Fruit fly (Drosophila melanogaster) whole organism, embryonic: ENCODE data around the gene Cdc42.

ENCODE experiments used
- B-H2 ChIP-seq: fragments of 200-800 bp; sonication (Bioruptor generic); optimal IDR thresholded peaks from 2 replicates; lab custom pipeline; 2018; ENCODE audit warnings: missing biosample characterization, mild to moderate bottlenecking, missing genetic modification characterization
- CG13287 ChIP-seq: fragments of 200-800 bp; sonication (Bioruptor generic); IDR thresholded peaks from 2 replicates; pipeline ENCODE4 v1.3.6; 2022; ENCODE audit warnings: missing biosample characterization, missing genetic modification characterization; ENCODE audit not compliant: partially characterized antibody
- CG15073 ChIP-seq: fragments of 200-800 bp; sonication (Bioruptor generic); optimal IDR thresholded peaks from 2 replicates; lab custom pipeline; 2016; ENCODE audit warnings: missing biosample characterization, missing genetic modification characterization
- CG15601 ChIP-seq: fragments of 200-800 bp; sonication (Bioruptor generic); optimal IDR thresholded peaks from 3 replicates; lab custom pipeline; 2019; ENCODE audit warnings: missing biosample characterization, mild to moderate bottlenecking, missing genetic modification characterization, moderate library complexity
- CG1602 ChIP-seq: fragments of 200-800 bp; sonication (Bioruptor generic); optimal IDR thresholded peaks from 3 replicates; lab custom pipeline; 2016; ENCODE audit warnings: missing biosample characterization, missing genetic modification characterization
- CG17186 ChIP-seq: fragments of 200-800 bp; sonication (Bioruptor generic); optimal IDR thresholded peaks from 3 replicates; lab custom pipeline; 2017; ENCODE audit warnings: missing biosample characterization, missing genetic modification reagents, missing genetic modification characterization
- CG17385 ChIP-seq: fragments of 200-800 bp; sonication (Bioruptor generic); optimal IDR thresholded peaks from 3 replicates; lab custom pipeline; 2018; ENCODE audit warnings: missing biosample characterization, mild to moderate bottlenecking, missing genetic modification characterization
- CG17802 ChIP-seq: fragments of 200-800 bp; sonication (Bioruptor generic); optimal IDR thresholded peaks from 2 replicates; lab custom pipeline; 2018; ENCODE audit warnings: missing biosample characterization, mild to moderate bottlenecking, missing genetic modification characterization, moderate library complexity
- CG2129 ChIP-seq: fragments of 200-800 bp; sonication (Bioruptor generic); IDR thresholded peaks from 2 replicates; pipeline ENCODE4 v1.3.6; 2022; ENCODE audit warnings: missing biosample characterization, missing genetic modification characterization; ENCODE audit not compliant: partially characterized antibody
- CG33213 ChIP-seq: fragments of 200-800 bp; sonication (Bioruptor generic); optimal IDR thresholded peaks from 3 replicates; lab custom pipeline; 2016; ENCODE audit warnings: missing biosample characterization, missing genetic modification characterization
- CG34422 ChIP-seq: fragments of 200-800 bp; sonication (Bioruptor generic); IDR thresholded peaks from 3 replicates; pipeline ENCODE4 v1.3.6; 2022; ENCODE audit warnings: missing biosample characterization, missing genetic modification characterization
- CG6175 ChIP-seq: fragments of 200-800 bp; sonication (Bioruptor generic); IDR thresholded peaks from 3 replicates; pipeline ENCODE4 v1.3.6; 2022; ENCODE audit warnings: missing biosample characterization, missing genetic modification characterization
- CG7839 ChIP-seq: fragments of 200-800 bp; sonication (Bioruptor generic); optimal IDR thresholded peaks from 3 replicates; lab custom pipeline; 2018; ENCODE audit warnings: missing biosample characterization, mild to moderate bottlenecking, missing genetic modification characterization, moderate library complexity
- CG8281 ChIP-seq: fragments of 200-800 bp; sonication (Bioruptor generic); optimal IDR thresholded peaks from 2 replicates; lab custom pipeline; 2018; ENCODE audit warnings: missing biosample characterization, mild to moderate bottlenecking, missing genetic modification characterization, moderate library complexity
- CG8478 ChIP-seq: fragments of >200 bp; optimal IDR thresholded peaks from 2 replicates; lab custom pipeline; 2018
- CG9932 ChIP-seq: fragments of 200-800 bp; sonication (Bioruptor generic); IDR thresholded peaks from 2 replicates; pipeline ENCODE4 v1.3.6; 2022; ENCODE audit warnings: missing biosample characterization, missing genetic modification characterization
- CkIIα-i1 ChIP-seq: fragments of 200-800 bp; sonication (Bioruptor generic); IDR thresholded peaks from 2 replicates; pipeline ENCODE4 v1.3.6; 2022; ENCODE audit warnings: missing biosample characterization, missing genetic modification characterization
- Dbx ChIP-seq: fragments of 200-800 bp; sonication (Bioruptor generic); IDR thresholded peaks from 3 replicates; pipeline ENCODE4 v1.3.6; 2022; ENCODE audit warnings: missing biosample characterization, missing genetic modification characterization
- Dip2 ChIP-seq: fragments of 200-800 bp; sonication (Bioruptor generic); IDR thresholded peaks from 2 replicates; pipeline ENCODE4 v1.3.6; 2022; ENCODE audit warnings: missing biosample characterization, missing genetic modification characterization
- Ets65A ChIP-seq: fragments of 200-800 bp; sonication (Bioruptor generic); peaks from one replicate; lab custom pipeline; 2016; ENCODE audit warnings: missing biosample characterization, missing genetic modification characterization
- Fer1 ChIP-seq: fragments of 200-800 bp; sonication (Bioruptor generic); optimal IDR thresholded peaks from 2 replicates; lab custom pipeline; 2017; ENCODE audit warnings: missing biosample characterization, mild to moderate bottlenecking, missing genetic modification characterization
- Gug ChIP-seq: fragments of 200-800 bp; sonication (Bioruptor generic); IDR thresholded peaks from 4 replicates; pipeline ENCODE4 v1.3.6; 2022; ENCODE audit warnings: missing biosample characterization, missing genetic modification characterization
- HmgZ ChIP-seq: fragments of 200-800 bp; sonication (Bioruptor generic); optimal IDR thresholded peaks from 2 replicates; lab custom pipeline; 2018; ENCODE audit warnings: missing biosample characterization, mild to moderate bottlenecking, missing genetic modification characterization
- Hr39 ChIP-seq: fragments of >200 bp; optimal IDR thresholded peaks from 2 replicates; lab custom pipeline; 2017
- Hsf ChIP-seq: fragments of 200-800 bp; sonication (Bioruptor generic); optimal IDR thresholded peaks from 3 replicates; lab custom pipeline; 2016; ENCODE audit warnings: missing biosample characterization, missing genetic modification characterization
- Optix ChIP-seq: fragments of 200-800 bp; sonication (Bioruptor generic); IDR thresholded peaks from 3 replicates; pipeline ENCODE4 v1.3.6; 2022; ENCODE audit warnings: missing biosample characterization, missing genetic modification characterization
- Stat92E ChIP-seq, 3 experiments: fragments of >200 bp in 2 of 3; fragments of 200-800 bp in 1 of 3; sonication (Bioruptor generic) in 1 of 3; optimal IDR thresholded peaks; 2 replicates each; lab custom pipeline; 2017 to 2019; ENCODE audit warnings: missing biosample characterization in 3 of 3, missing genetic modification characterization in 3 of 3, mild to moderate bottlenecking in 1 of 3, moderate library complexity in 1 of 3
- Taf1 ChIP-seq: fragments of 200-800 bp; sonication (Bioruptor generic); IDR thresholded peaks from 2 replicates; pipeline ENCODE4 v1.3.6; 2022; ENCODE audit warnings: missing biosample characterization, missing genetic modification characterization
- Tbp ChIP-seq: fragments of >200 bp; optimal IDR thresholded peaks from 2 replicates; lab custom pipeline; 2018; ENCODE audit warnings: missing biosample characterization, missing genetic modification characterization
- Trl ChIP-seq, 3 experiments: fragments of >200 bp in 2 of 3; fragments of 200-800 bp in 1 of 3; sonication (Bioruptor generic) in 1 of 3; optimal IDR thresholded peaks; 2 replicates in 1 of 3; 3 replicates in 2 of 3; lab custom pipeline; 2016 to 2017; ENCODE audit warnings: missing biosample characterization in 1 of 3, missing genetic modification characterization in 1 of 3
- ara ChIP-seq: fragments of 200-800 bp; sonication (Bioruptor generic); IDR thresholded peaks from 2 replicates; pipeline ENCODE4 v1.3.6; 2022; ENCODE audit warnings: missing biosample characterization, missing genetic modification characterization
- corto ChIP-seq: fragments of 200-800 bp; sonication (Bioruptor generic); optimal IDR thresholded peaks from 2 replicates; lab custom pipeline; 2016; ENCODE audit warnings: missing biosample characterization, mild to moderate bottlenecking, missing genetic modification characterization, moderate library complexity
- disco-r ChIP-seq: fragments of 200-800 bp; sonication (Bioruptor generic); optimal IDR thresholded peaks from 2 replicates; lab custom pipeline; 2016; ENCODE audit warnings: missing biosample characterization, missing genetic modification characterization
- ems ChIP-seq: fragments of 200-800 bp; sonication (Bioruptor generic); optimal IDR thresholded peaks from 3 replicates; lab custom pipeline; 2016; ENCODE audit warnings: missing biosample characterization, missing genetic modification characterization
- en ChIP-seq: fragments of 200-800 bp; sonication (Bioruptor generic); optimal IDR thresholded peaks from 2 replicates; lab custom pipeline; 2016; ENCODE audit warnings: missing biosample characterization, missing genetic modification characterization
- fd102C ChIP-seq: fragments of 200-800 bp; sonication (Bioruptor generic); optimal IDR thresholded peaks from 2 replicates; lab custom pipeline; 2018; ENCODE audit warnings: missing biosample characterization, mild to moderate bottlenecking, missing genetic modification characterization, moderate library complexity
- fd96Cb ChIP-seq: fragments of 200-800 bp; sonication (Bioruptor generic); optimal IDR thresholded peaks from 2 replicates; lab custom pipeline; 2018; ENCODE audit warnings: missing biosample characterization, mild to moderate bottlenecking, missing genetic modification characterization, moderate library complexity
- grn ChIP-seq: fragments of 200-800 bp; sonication (Bioruptor generic); optimal IDR thresholded peaks from 3 replicates; lab custom pipeline; 2017; ENCODE audit warnings: missing biosample characterization, missing genetic modification characterization
- gro ChIP-seq: fragments of 200-800 bp; sonication (Bioruptor generic); optimal IDR thresholded peaks from 2 replicates; lab custom pipeline; 2016; ENCODE audit warnings: missing biosample characterization, missing genetic modification characterization
- jing ChIP-seq: fragments of 200-800 bp; sonication (Bioruptor generic); optimal IDR thresholded peaks from 2 replicates; lab custom pipeline; 2018; ENCODE audit warnings: missing biosample characterization, mild to moderate bottlenecking, missing genetic modification characterization
- lov ChIP-seq, 2 experiments: fragments of 200-800 bp in 1 of 2; fragments of >200 bp in 1 of 2; sonication (Bioruptor generic) in 1 of 2; IDR thresholded peaks in 1 of 2; optimal IDR thresholded peaks in 1 of 2; 2 replicates in 1 of 2; 3 replicates in 1 of 2; pipeline versions ENCODE4 v1.3.6 to Lab custom; 2017 to 2022; ENCODE audit warnings: missing biosample characterization in 1 of 2, missing genetic modification characterization in 1 of 2
- pnt ChIP-seq: fragments of 200-800 bp; sonication (Bioruptor generic); optimal IDR thresholded peaks from 3 replicates; lab custom pipeline; 2016; ENCODE audit warnings: missing biosample characterization, missing genetic modification characterization
- salm ChIP-seq: fragments of 200-800 bp; sonication (Bioruptor generic); optimal IDR thresholded peaks from 2 replicates; lab custom pipeline; 2018; ENCODE audit warnings: missing biosample characterization, mild to moderate bottlenecking, missing genetic modification characterization
- sens ChIP-seq: fragments of 200-800 bp; sonication (Bioruptor generic); peaks from one replicate; lab custom pipeline; 2016; ENCODE audit warnings: missing biosample characterization, missing genetic modification characterization
- seq ChIP-seq: fragments of 200-800 bp; sonication (Bioruptor generic); IDR thresholded peaks from 2 replicates; pipeline ENCODE4 v1.3.6; 2022; ENCODE audit warnings: missing biosample characterization, missing genetic modification characterization
- tap ChIP-seq: fragments of 200-800 bp; optimal IDR thresholded peaks from 3 replicates; lab custom pipeline; 2019; ENCODE audit warnings: missing biosample characterization, mild to moderate bottlenecking, missing genetic modification characterization, moderate library complexity
- trh ChIP-seq: fragments of 200-800 bp; sonication (Bioruptor generic); optimal IDR thresholded peaks from 2 replicates; lab custom pipeline; 2016; ENCODE audit warnings: missing biosample characterization, missing genetic modification characterization
- vnd ChIP-seq: fragments of 200-800 bp; sonication (Bioruptor generic); IDR thresholded peaks from 3 replicates; pipeline ENCODE4 v1.3.6; 2022; ENCODE audit warnings: missing biosample characterization, missing genetic modification characterization; ENCODE audit not compliant: partially characterized antibody
- zf30C ChIP-seq: fragments of 200-800 bp; sonication (Bioruptor generic); optimal IDR thresholded peaks from 3 replicates; lab custom pipeline; 2018; ENCODE audit warnings: missing biosample characterization, mild to moderate bottlenecking, missing genetic modification characterization

Gene Cdc42

DNA sequence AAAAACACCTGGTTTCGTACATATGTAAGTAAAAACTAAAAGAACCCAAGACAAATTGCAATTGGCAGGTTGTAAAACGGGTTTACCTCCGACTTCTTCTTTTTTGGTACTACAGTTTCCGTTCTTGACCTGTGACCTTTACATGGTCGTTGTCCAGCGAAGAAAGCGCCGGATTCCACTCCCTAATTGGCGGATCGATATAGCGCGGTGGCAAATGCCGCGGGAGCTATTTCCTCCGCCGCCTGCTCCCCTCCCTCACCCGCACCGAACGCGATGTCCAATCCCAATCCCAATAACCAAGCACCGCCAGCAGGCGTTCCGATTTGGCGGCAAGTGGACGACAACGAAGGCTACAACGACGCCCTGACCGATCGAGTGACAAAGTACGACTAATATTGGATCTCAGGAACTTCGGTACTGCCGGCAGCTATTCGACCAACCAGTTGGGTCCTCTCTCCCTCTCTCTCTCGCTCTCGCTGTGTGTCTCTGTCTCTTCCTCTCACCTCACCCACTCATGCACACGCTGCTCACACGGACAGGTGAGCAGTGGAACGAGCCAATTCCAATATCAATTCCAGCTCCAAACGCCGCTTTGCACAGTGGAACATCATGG is 34.2 kb upstream of the Cdc42 start (continued):
- TF ChIP-seq CG17385 (no peak), CG8478 (lab: Kevin White, UChicago) (peak; percentile 26), CG8281 (tag; lab: Kevin White, UChicago) (no peak), HmgZ (tag; lab: Kevin White, UChicago) (peak; percentile 3), Trl (optimal IDR thresholded peaks at IDR 0.05; lab: Kevin White, UChicago) (peak; percentile 74 to 83), Trl (GFP tag; optimal IDR thresholded peaks at IDR 0.05; lab: Kevin White, UChicago) (no peak), ara (0 out of 2 replicates have a peak, but pooled peaks have one; percentile 21), Gug (GFP tag; lab: Robert Waterston, UW) (no peak), Hsf (GFP tag; lab: Kevin White, UChicago) (no peak), Dbx (GFP tag; lab: Robert Waterston, UW) (0 out of 3 replicates have a peak, but pooled peaks have one; percentile 29), CG13287 (GFP tag; lab: Robert Waterston, UW) (peak; percentile 35; the same call in 1 of the 2 replicates), Tbp (GFP tag; lab: Kevin White, UChicago) (no peak), Dip2 (GFP tag; lab: Robert Waterston, UW) (no peak), CG9932 (no peak), zf30C (GFP tag; lab: Kevin White, UChicago) (no peak)
- TF ChIP-seq, all 482 proteins: peak for 36

DNA sequence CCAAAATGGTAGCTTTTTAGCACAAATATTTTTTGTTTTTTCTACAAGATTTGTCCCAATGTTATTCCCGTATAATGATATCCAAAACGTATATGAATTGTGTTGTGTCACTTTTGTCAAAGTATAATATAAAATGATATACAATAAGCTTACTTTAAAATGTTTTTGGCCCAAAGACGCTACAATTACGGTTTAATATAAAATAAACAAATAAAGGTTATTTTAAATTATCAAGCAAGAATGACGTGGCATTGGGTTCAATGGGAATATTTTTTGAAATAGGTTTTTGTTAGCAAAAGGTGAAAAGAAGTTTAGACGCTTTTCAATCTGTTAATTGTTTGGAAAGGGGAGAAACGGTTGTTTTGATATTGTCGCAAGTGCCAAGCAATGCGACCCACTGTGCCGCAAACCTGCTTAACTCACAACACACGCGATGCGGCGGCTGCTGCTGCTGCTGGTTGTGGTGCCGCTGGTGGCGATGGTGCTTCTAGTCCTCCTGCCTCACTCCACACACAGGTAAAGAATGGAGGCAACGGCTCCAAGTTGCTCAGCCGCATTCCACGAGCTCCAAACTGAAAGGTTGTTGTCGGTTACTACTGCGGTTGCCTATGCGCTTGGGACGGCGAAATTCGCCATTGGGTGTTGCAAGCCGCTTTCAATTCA is 33.6 kb upstream of the Cdc42 start:
- no peak for TF ChIP-seq seq (GFP tag; lab: Robert Waterston, UW)
- peak; percentile 73 for TF ChIP-seq CG7839 (tag; lab: Kevin White, UChicago)
- no peak for TF ChIP-seq corto (GFP tag; lab: Kevin White, UChicago)
- no peak for TF ChIP-seq B-H2 (GFP tag; lab: Kevin White, UChicago)
- peak; percentile 94 for TF ChIP-seq CG6175 (GFP tag; lab: Robert Waterston, UW)
- TF ChIP-seq sens: peak; percentile 91
- TF ChIP-seq CG2129 (GFP tag; lab: Robert Waterston, UW): no peak
- TF ChIP-seq lov (optimal IDR thresholded peaks at IDR 0.05; lab: Kevin White, UChicago): no peak
- 0 out of 3 replicates have a peak, but pooled peaks have one; percentile 13 for TF ChIP-seq lov (GFP tag; IDR thresholded peaks at IDR 0.05; lab: Robert Waterston, UW)
- TF ChIP-seq trh (GFP tag; lab: Kevin White, UChicago): no peak
- no peak for TF ChIP-seq jing (GFP tag; lab: Kevin White, UChicago)
- TF ChIP-seq CG15073 (GFP tag; lab: Kevin White, UChicago): no peak
- TF ChIP-seq tap (tag; lab: Kevin White, UChicago): no peak
- no peak for TF ChIP-seq Fer1
- TF ChIP-seq CG17186 (GFP tag; lab: Kevin White, UChicago): no peak
- peak; percentile 66 for TF ChIP-seq Ets65A (GFP tag; lab: Kevin White, UChicago)
- no peak for TF ChIP-seq Hr39 (lab: Kevin White, UChicago)
- TF ChIP-seq vnd (GFP tag; lab: Robert Waterston, UW): no peak
- TF ChIP-seq gro: no peak
- TF ChIP-seq en (GFP tag; lab: Kevin White, UChicago): no peak
- peak; percentile 43 for TF ChIP-seq CG1602 (GFP tag; lab: Kevin White, UChicago)
- no peak for TF ChIP-seq CG15601 (tag; lab: Kevin White, UChicago)
- no peak for TF ChIP-seq CkIIα-i1 (GFP tag; lab: Robert Waterston, UW)
- no peak for TF ChIP-seq pnt (GFP tag; lab: Kevin White, UChicago)
- TF ChIP-seq salm (tag; lab: Kevin White, UChicago): no peak
- no peak for TF ChIP-seq Stat92E (GFP tag; optimal IDR thresholded peaks at IDR 0.05; lab: Kevin White, UChicago)
- TF ChIP-seq fd96Cb (tag; lab: Kevin White, UChicago): peak; percentile 37
- no peak for TF ChIP-seq ems (GFP tag; lab: Kevin White, UChicago)
- TF ChIP-seq disco-r: no peak
- no peak for TF ChIP-seq Taf1 (GFP tag; lab: Robert Waterston, UW)
- no peak for TF ChIP-seq CG17802 (tag; lab: Kevin White, UChicago)
- no peak for TF ChIP-seq CG33213 (GFP tag; lab: Kevin White, UChicago)
- no peak for TF ChIP-seq Optix
- TF ChIP-seq CG34422: no peak
- TF ChIP-seq fd102C (GFP tag; lab: Kevin White, UChicago): no peak
- TF ChIP-seq grn: no peak
